Fruit fly (Drosophila melanogaster) whole organism, embryonic: Measurements from ENCODE around the gene Pi3K21B.
A peak's percentile ranks its signal among the peaks of the same experiment; 100 is the strongest.

Experiments used
- CG10147 ChIP-seq: fragments of 200-800 bp; sonication (Bioruptor generic); optimal IDR thresholded peaks from 2 replicates; lab custom pipeline; 2019; ENCODE audit warnings: missing biosample characterization, mild to moderate bottlenecking, missing genetic modification characterization, moderate library complexity
- CG10267 ChIP-seq: fragments of 200-800 bp; sonication (Bioruptor generic); optimal IDR thresholded peaks from 2 replicates; lab custom pipeline; 2018; ENCODE audit warnings: missing biosample characterization, mild to moderate bottlenecking, missing genetic modification characterization, moderate library complexity
- CG12659 ChIP-seq: fragments of 200-800 bp; sonication (Bioruptor generic); optimal IDR thresholded peaks from 3 replicates; lab custom pipeline; 2017; ENCODE audit warnings: mild to moderate bottlenecking, missing biosample characterization, missing genetic modification reagents, missing genetic modification characterization
- CG13424 ChIP-seq: fragments of 200-800 bp; sonication (Bioruptor generic); optimal IDR thresholded peaks from 2 replicates; lab custom pipeline; 2019; ENCODE audit warnings: missing biosample characterization, mild to moderate bottlenecking, missing genetic modification characterization, moderate library complexity
- CG14050 ChIP-seq: fragments of 200-800 bp; sonication (Bioruptor generic); IDR thresholded peaks from 3 replicates; pipeline ENCODE4 v1.3.6; 2022; ENCODE audit warnings: missing biosample characterization, missing genetic modification characterization
- CG14860 ChIP-seq: fragments of 200-800 bp; sonication (Bioruptor generic); IDR thresholded peaks from 3 replicates; pipeline ENCODE4 v1.3.6; 2022; ENCODE audit warnings: missing biosample characterization, missing genetic modification characterization; ENCODE audit not compliant: partially characterized antibody
- CG15696 ChIP-seq: fragments of 200-800 bp; sonication (Bioruptor generic); optimal IDR thresholded peaks from 2 replicates; lab custom pipeline; 2019; ENCODE audit warnings: missing biosample characterization, mild to moderate bottlenecking, missing genetic modification characterization, moderate library complexity
- CG1602 ChIP-seq: fragments of 200-800 bp; sonication (Bioruptor generic); optimal IDR thresholded peaks from 3 replicates; lab custom pipeline; 2016; ENCODE audit warnings: missing biosample characterization, missing genetic modification characterization
- CG16813 ChIP-seq: fragments of 200-800 bp; sonication (Bioruptor generic); IDR thresholded peaks from 3 replicates; pipeline ENCODE4 v1.3.6; 2022; ENCODE audit warnings: missing biosample characterization, missing genetic modification characterization; ENCODE audit not compliant: partially characterized antibody
- CG17912 ChIP-seq: fragments of 200-800 bp; sonication (Bioruptor generic); optimal IDR thresholded peaks from 2 replicates; lab custom pipeline; 2018; ENCODE audit warnings: missing biosample characterization, mild to moderate bottlenecking, missing genetic modification characterization
- CG18476 ChIP-seq: fragments of 200-800 bp; sonication (Bioruptor generic); optimal IDR thresholded peaks from 2 replicates; lab custom pipeline; 2016; ENCODE audit warnings: missing biosample characterization, mild to moderate bottlenecking, missing genetic modification characterization
- CG2116 ChIP-seq: fragments of 200-800 bp; sonication (Bioruptor generic); optimal IDR thresholded peaks from 3 replicates; lab custom pipeline; 2018; ENCODE audit warnings: missing biosample characterization, mild to moderate bottlenecking, missing genetic modification characterization
- CG2712 ChIP-seq: fragments of 200-800 bp; optimal IDR thresholded peaks from 3 replicates; lab custom pipeline; 2019; ENCODE audit warnings: missing biosample characterization, mild to moderate bottlenecking, missing genetic modification characterization, moderate library complexity
- CG30020 ChIP-seq: fragments of 200-800 bp; optimal IDR thresholded peaks from 2 replicates; lab custom pipeline; 2019; ENCODE audit warnings: missing biosample characterization, mild to moderate bottlenecking, missing genetic modification characterization, moderate library complexity
- CG31388 ChIP-seq: fragments of 200-800 bp; sonication (Bioruptor generic); optimal IDR thresholded peaks from 2 replicates; lab custom pipeline; 2016; ENCODE audit warnings: missing biosample characterization, missing genetic modification characterization
- CG3407 ChIP-seq: fragments of 200-800 bp; sonication (Bioruptor generic); optimal IDR thresholded peaks from 2 replicates; lab custom pipeline; 2018; ENCODE audit warnings: missing biosample characterization, mild to moderate bottlenecking, missing genetic modification characterization
- CG34224 ChIP-seq: fragments of 200-800 bp; sonication (Bioruptor generic); IDR thresholded peaks from 3 replicates; pipeline ENCODE4 v1.3.6; 2022; ENCODE audit warnings: missing biosample characterization, missing genetic modification characterization; ENCODE audit not compliant: partially characterized antibody
- CG34376 ChIP-seq: fragments of 200-800 bp; sonication (Bioruptor generic); optimal IDR thresholded peaks from 2 replicates; lab custom pipeline; 2018; ENCODE audit warnings: missing biosample characterization, mild to moderate bottlenecking, missing genetic modification characterization
- CG3838 ChIP-seq: fragments of 200-800 bp; sonication (Bioruptor generic); optimal IDR thresholded peaks from 3 replicates; lab custom pipeline; 2016; ENCODE audit warnings: missing biosample characterization, missing genetic modification characterization
- CG4404 ChIP-seq: fragments of 200-800 bp; sonication (Bioruptor generic); IDR thresholded peaks from 2 replicates; pipeline ENCODE4 v1.3.6; 2022; ENCODE audit warnings: missing biosample characterization, missing genetic modification characterization
- CG5180 ChIP-seq: fragments of 200-800 bp; sonication (Bioruptor generic); optimal IDR thresholded peaks from 3 replicates; lab custom pipeline; 2017; ENCODE audit warnings: missing biosample characterization, missing genetic modification characterization, mild to moderate bottlenecking, moderate library complexity, missing genetic modification reagents
- CG6791 ChIP-seq: fragments of 200-800 bp; sonication (Bioruptor generic); IDR thresholded peaks from 3 replicates; pipeline ENCODE4 v1.3.6; 2022; ENCODE audit warnings: missing biosample characterization, missing genetic modification characterization; ENCODE audit not compliant: partially characterized antibody
- CG6854 ChIP-seq: fragments of 200-800 bp; sonication (Bioruptor generic); optimal IDR thresholded peaks from 3 replicates; lab custom pipeline; 2017; ENCODE audit warnings: missing biosample characterization, mild to moderate bottlenecking, missing genetic modification characterization
- CG7786 ChIP-seq: fragments of 200-800 bp; sonication (Bioruptor generic); optimal IDR thresholded peaks from 2 replicates; lab custom pipeline; 2016; ENCODE audit warnings: missing biosample characterization, missing genetic modification characterization
- CG7839 ChIP-seq: fragments of 200-800 bp; sonication (Bioruptor generic); optimal IDR thresholded peaks from 3 replicates; lab custom pipeline; 2018; ENCODE audit warnings: missing biosample characterization, mild to moderate bottlenecking, missing genetic modification characterization, moderate library complexity
- CHES-1-like ChIP-seq: fragments of 200-800 bp; sonication (Bioruptor generic); optimal IDR thresholded peaks from 2 replicates; lab custom pipeline; 2016; ENCODE audit warnings: missing biosample characterization, missing genetic modification characterization
- CkIIα-i1 ChIP-seq: fragments of 200-800 bp; sonication (Bioruptor generic); IDR thresholded peaks from 2 replicates; pipeline ENCODE4 v1.3.6; 2022; ENCODE audit warnings: missing biosample characterization, missing genetic modification characterization
- HLH4C ChIP-seq: fragments of 200-800 bp; sonication (Bioruptor generic); IDR thresholded peaks from 3 replicates; pipeline ENCODE4 v1.3.6; 2022; ENCODE audit warnings: missing biosample characterization, missing genetic modification characterization; ENCODE audit not compliant: partially characterized antibody
- Mes4 ChIP-seq: fragments of 200-800 bp; sonication (Bioruptor generic); optimal IDR thresholded peaks from 2 replicates; lab custom pipeline; 2016; ENCODE audit warnings: missing biosample characterization, missing genetic modification characterization
- NC2β ChIP-seq: fragments of 200-800 bp; sonication (Bioruptor generic); optimal IDR thresholded peaks from 2 replicates; lab custom pipeline; 2016; ENCODE audit warnings: missing biosample characterization, missing genetic modification characterization
- NFAT ChIP-seq: fragments of 200-800 bp; sonication (Bioruptor generic); IDR thresholded peaks from 2 replicates; pipeline ENCODE4 v1.3.6; 2022; ENCODE audit warnings: missing biosample characterization, missing genetic modification characterization
- YL-1 ChIP-seq: fragments of 200-800 bp; sonication (Bioruptor generic); optimal IDR thresholded peaks from 3 replicates; lab custom pipeline; 2017; ENCODE audit warnings: missing biosample characterization, mild to moderate bottlenecking, missing genetic modification characterization
- cas ChIP-seq: fragments of 200-800 bp; sonication (Bioruptor generic); IDR thresholded peaks from 2 replicates; pipeline ENCODE4 v1.3.6; 2022; ENCODE audit warnings: missing biosample characterization, missing genetic modification characterization
- chn ChIP-seq: fragments of 200-800 bp; sonication (Bioruptor generic); optimal IDR thresholded peaks from 2 replicates; lab custom pipeline; 2016; ENCODE audit warnings: missing biosample characterization, missing genetic modification characterization
- ems ChIP-seq: fragments of 200-800 bp; sonication (Bioruptor generic); optimal IDR thresholded peaks from 3 replicates; lab custom pipeline; 2016; ENCODE audit warnings: missing biosample characterization, missing genetic modification characterization
- gcm2 ChIP-seq: fragments of 200-800 bp; sonication (Bioruptor generic); optimal IDR thresholded peaks from 2 replicates; lab custom pipeline; 2016; ENCODE audit warnings: missing biosample characterization, missing genetic modification characterization
- hbn ChIP-seq: fragments of 200-800 bp; sonication (Bioruptor generic); IDR thresholded peaks from 2 replicates; pipeline ENCODE4 v1.3.6; 2022; ENCODE audit warnings: missing biosample characterization, missing genetic modification characterization; ENCODE audit not compliant: partially characterized antibody
- ind ChIP-seq: fragments of 200-800 bp; sonication (Bioruptor generic); optimal IDR thresholded peaks from 3 replicates; lab custom pipeline; 2016; ENCODE audit warnings: missing biosample characterization, missing genetic modification characterization
- kni ChIP-seq: fragments of 200-800 bp; sonication (Bioruptor generic); optimal IDR thresholded peaks from 3 replicates; lab custom pipeline; 2017; ENCODE audit warnings: mild to moderate bottlenecking, missing biosample characterization, missing genetic modification reagents, missing genetic modification characterization
- nmo ChIP-seq: fragments of 200-800 bp; sonication (Bioruptor generic); optimal IDR thresholded peaks from 2 replicates; lab custom pipeline; 2018; ENCODE audit warnings: missing biosample characterization, mild to moderate bottlenecking, missing genetic modification characterization, moderate library complexity
- otp ChIP-seq: fragments of 200-800 bp; sonication (Bioruptor generic); IDR thresholded peaks from 3 replicates; pipeline ENCODE4, ENCODE4 v1.3.6; 2022; ENCODE audit warnings: missing biosample characterization, missing genetic modification characterization
- phol ChIP-seq: fragments of 200-800 bp; sonication (Bioruptor generic); optimal IDR thresholded peaks from 3 replicates; lab custom pipeline; 2018; ENCODE audit warnings: missing biosample characterization, mild to moderate bottlenecking, missing genetic modification characterization, moderate library complexity
- ranshi ChIP-seq: fragments of 200-800 bp; sonication (Bioruptor generic); IDR thresholded peaks from 2 replicates; pipeline ENCODE4 v1.3.6; 2022; ENCODE audit warnings: missing biosample characterization, missing genetic modification characterization
- repo ChIP-seq: fragments of 200-800 bp; sonication (Bioruptor generic); optimal IDR thresholded peaks from 2 replicates; lab custom pipeline; 2016; ENCODE audit warnings: missing biosample characterization, missing genetic modification characterization
- scrt ChIP-seq: fragments of 200-800 bp; sonication (Bioruptor generic); optimal IDR thresholded peaks from 2 replicates; lab custom pipeline; 2018; ENCODE audit warnings: missing biosample characterization, mild to moderate bottlenecking, missing genetic modification characterization, moderate library complexity
- ssp ChIP-seq: fragments of 200-800 bp; sonication (Bioruptor generic); IDR thresholded peaks from 2 replicates; pipeline ENCODE4 v1.3.6; 2022; ENCODE audit warnings: missing biosample characterization, missing genetic modification characterization
- stwl ChIP-seq: fragments of 200-800 bp; sonication (Bioruptor generic); optimal IDR thresholded peaks from 3 replicates; lab custom pipeline; 2018; ENCODE audit warnings: missing biosample characterization, mild to moderate bottlenecking, missing genetic modification characterization, moderate library complexity
- yki ChIP-seq: fragments of >200 bp; optimal IDR thresholded peaks from 3 replicates; lab custom pipeline; 2018
- zfh1 ChIP-seq: fragments of 200-800 bp; sonication (Bioruptor generic); IDR thresholded peaks from 3 replicates; pipeline ENCODE4 v1.3.6; 2022; ENCODE audit warnings: missing biosample characterization, missing genetic modification characterization

Gene Pi3K21B

DNA sequence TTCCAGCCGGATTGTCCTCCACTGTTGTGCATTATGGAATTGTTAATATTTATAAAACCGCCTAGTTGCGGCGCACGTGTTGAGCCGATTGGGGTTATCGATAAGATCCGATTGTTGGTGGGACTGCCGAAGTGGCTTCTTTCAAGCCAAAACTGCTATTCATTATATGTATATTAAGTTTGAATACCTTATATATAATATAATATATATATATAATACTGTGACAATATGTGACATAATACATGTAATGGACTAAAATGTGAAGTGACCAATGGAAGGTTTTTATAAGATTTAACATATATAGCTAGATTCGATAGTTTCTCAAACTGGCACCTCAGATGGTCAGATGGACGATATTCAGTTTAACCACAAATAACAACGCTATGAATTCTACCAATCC, 24.1 kb upstream of the Pi3K21B start, which contains the start of the genes mbm and CG11555 (continued):
- TF ChIP-seq CG10147 (peak; percentile 51), CG13424 (tag; lab: Kevin White, UChicago) (peak; percentile 48), CG2712 (tag; lab: Kevin White, UChicago) (peak; percentile 46), CG31388 (GFP tag; lab: Kevin White, UChicago) (no peak), CG14050 (no peak), CG2116 (GFP tag; lab: Kevin White, UChicago) (peak; percentile 61), hbn (GFP tag; lab: Robert Waterston, UW) (0 out of 2 replicates have a peak, but pooled peaks have one; percentile 24), CG12659 (GFP tag; lab: Kevin White, UChicago) (peak; percentile 45), CG10267 (tag; lab: Kevin White, UChicago) (peak; percentile 6), CG4404 (GFP tag; lab: Robert Waterston, UW) (no peak), CG30020 (peak; percentile 59), CG6854 (GFP tag; lab: Kevin White, UChicago) (no peak), scrt (GFP tag; lab: Kevin White, UChicago) (peak; percentile 64), cas (GFP tag; lab: Robert Waterston, UW) (no peak), CG3407 (GFP tag; lab: Kevin White, UChicago) (no peak), phol (tag; lab: Kevin White, UChicago) (peak; percentile 56), YL-1 (GFP tag; lab: Kevin White, UChicago) (peak; percentile 66), kni (GFP tag; lab: Kevin White, UChicago) (no peak), HLH4C (GFP tag; lab: Robert Waterston, UW) (peak; percentile 50), CG3838 (GFP tag; lab: Kevin White, UChicago) (no peak), CkIIα-i1 (GFP tag; lab: Robert Waterston, UW) (no peak), otp (GFP tag; lab: Robert Waterston, UW) (no peak)

DNA sequence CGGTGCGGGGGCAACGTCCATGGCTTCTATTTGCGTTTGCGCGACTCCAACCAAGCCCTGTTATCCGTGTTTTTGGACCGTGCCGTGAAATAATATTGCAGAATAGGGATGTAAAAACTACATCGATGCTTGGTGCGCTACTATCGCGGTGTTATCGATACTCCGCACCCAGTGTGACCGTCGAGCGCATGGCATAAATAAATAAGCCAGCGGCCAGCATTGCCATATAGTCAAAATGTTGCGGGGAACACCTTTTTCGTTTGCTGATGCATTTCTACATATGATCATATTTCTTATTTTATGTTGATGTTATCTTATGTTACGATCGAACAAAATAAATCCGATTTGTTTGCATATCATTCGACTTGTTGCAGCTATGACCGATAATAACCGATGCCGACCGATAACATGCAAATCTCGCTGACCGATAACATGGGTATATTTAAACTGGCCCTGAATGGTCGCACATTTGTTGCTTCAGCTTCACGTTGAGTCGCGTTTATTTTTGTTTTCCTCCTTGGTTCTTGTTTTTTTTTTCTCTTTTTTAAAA, 20.5 kb upstream of the Pi3K21B start, which contains the start of gene smo:
smo (plus strand) TSS at position 461 of the 550 bp plus-strand sequence.
- TF ChIP-seq gcm2 (GFP tag; lab: Kevin White, UChicago) (no peak), zfh1 (GFP tag; lab: Robert Waterston, UW) (0 out of 3 replicates have a peak, but pooled peaks have one; percentile 11), CG14860 (GFP tag; lab: Robert Waterston, UW) (peak; percentile 75), ems (peak; percentile 34), CG1602 (GFP tag; lab: Kevin White, UChicago) (peak; percentile 10), ind (GFP tag; lab: Kevin White, UChicago) (peak; percentile 26), nmo (GFP tag; lab: Kevin White, UChicago) (peak; percentile 73), NC2β (GFP tag; lab: Kevin White, UChicago) (peak; percentile 56), CG16813 (GFP tag; lab: Robert Waterston, UW) (peak; percentile 89), yki (lab: Kevin White, UChicago) (no peak), chn (peak; percentile 33), CG7786 (GFP tag; lab: Kevin White, UChicago) (peak; percentile 24), CG6791 (GFP tag; lab: Robert Waterston, UW) (peak; percentile 81; the same call in 2 of the 3 replicates), CG17912 (GFP tag; lab: Kevin White, UChicago) (no peak), Mes4 (GFP tag; lab: Kevin White, UChicago) (peak; percentile 29), repo (peak; percentile 42), NFAT (GFP tag; lab: Robert Waterston, UW) (peak; percentile 32; the same call in 1 of the 2 replicates), CG7839 (tag; lab: Kevin White, UChicago) (no peak), CHES-1-like (GFP tag; lab: Kevin White, UChicago) (peak; percentile 76), CG5180 (GFP tag; lab: Kevin White, UChicago) (no peak), YL-1 (GFP tag; lab: Kevin White, UChicago) (peak; percentile 79), CG15696 (tag; lab: Kevin White, UChicago) (peak; percentile 38), CG34376 (GFP tag; lab: Kevin White, UChicago) (no peak), stwl (tag; lab: Kevin White, UChicago) (peak; percentile 81), ranshi (GFP tag; lab: Robert Waterston, UW) (no peak), ssp (peak; percentile 35), CG18476 (GFP tag; lab: Kevin White, UChicago) (no peak), CG10267 (tag; lab: Kevin White, UChicago) (peak; percentile 67), CG34224 (GFP tag; lab: Robert Waterston, UW) (peak; percentile 80)
